Fruit fly (Drosophila melanogaster) whole organism, embryonic: ENCODE measurements around the gene Gyc88E.

Experiments
- Atf-2 ChIP-seq: fragments of 200-800 bp; sonication (Bioruptor generic); optimal IDR thresholded peaks from 2 replicates; lab custom pipeline; 2016; ENCODE audit warnings: missing biosample characterization, missing genetic modification characterization
- CG10431 ChIP-seq: fragments of 200-800 bp; sonication (Bioruptor generic); optimal IDR thresholded peaks from 3 replicates; lab custom pipeline; 2018; ENCODE audit warnings: missing biosample characterization, mild to moderate bottlenecking, missing genetic modification characterization
- CG11504 ChIP-seq: fragments of 200-800 bp; sonication (Bioruptor generic); optimal IDR thresholded peaks from 3 replicates; lab custom pipeline; 2019; ENCODE audit warnings: missing biosample characterization, mild to moderate bottlenecking, missing genetic modification characterization, moderate library complexity
- CG11723 ChIP-seq: fragments of 200-800 bp; sonication (Bioruptor generic); optimal IDR thresholded peaks from 2 replicates; lab custom pipeline; 2017; ENCODE audit warnings: missing biosample characterization, mild to moderate bottlenecking, missing genetic modification characterization
- CG12219 ChIP-seq: fragments of 200-800 bp; sonication (Bioruptor generic); optimal IDR thresholded peaks from 3 replicates; lab custom pipeline; 2018; ENCODE audit warnings: missing biosample characterization, mild to moderate bottlenecking, missing genetic modification characterization
- CG12391 ChIP-seq: fragments of 200-800 bp; sonication (Bioruptor generic); optimal IDR thresholded peaks from 3 replicates; lab custom pipeline; 2018; ENCODE audit warnings: missing biosample characterization, mild to moderate bottlenecking, missing genetic modification characterization, moderate library complexity
- CG12942 ChIP-seq: fragments of 200-800 bp; sonication (Bioruptor generic); optimal IDR thresholded peaks from 3 replicates; lab custom pipeline; 2016; ENCODE audit warnings: missing biosample characterization, missing genetic modification characterization
- CG1647 ChIP-seq: fragments of 200-800 bp; sonication (Bioruptor generic); optimal IDR thresholded peaks from 3 replicates; lab custom pipeline; 2016; ENCODE audit warnings: missing biosample characterization, missing genetic modification characterization
- CG18599 ChIP-seq: fragments of 200-800 bp; sonication (Bioruptor generic); optimal IDR thresholded peaks from 3 replicates; lab custom pipeline; 2017; ENCODE audit warnings: missing biosample characterization, missing genetic modification characterization, mild to moderate bottlenecking, moderate library complexity, missing genetic modification reagents
- CG18764 ChIP-seq: fragments of 200-800 bp; sonication (Bioruptor generic); optimal IDR thresholded peaks from 3 replicates; lab custom pipeline; 2016; ENCODE audit warnings: missing biosample characterization, missing genetic modification characterization
- CG2116 ChIP-seq: fragments of 200-800 bp; sonication (Bioruptor generic); optimal IDR thresholded peaks from 3 replicates; lab custom pipeline; 2018; ENCODE audit warnings: missing biosample characterization, mild to moderate bottlenecking, missing genetic modification characterization
- CG33557 ChIP-seq: fragments of 200-800 bp; sonication (Bioruptor generic); optimal IDR thresholded peaks from 2 replicates; lab custom pipeline; 2019; ENCODE audit warnings: missing biosample characterization, mild to moderate bottlenecking, missing genetic modification characterization, moderate library complexity
- CG43689 ChIP-seq: fragments of 200-800 bp; sonication (Bioruptor generic); IDR thresholded peaks from 2 replicates; pipeline ENCODE4 v1.3.6; 2022; ENCODE audit warnings: missing biosample characterization, missing genetic modification characterization
- CG4404 ChIP-seq: fragments of 200-800 bp; sonication (Bioruptor generic); IDR thresholded peaks from 2 replicates; pipeline ENCODE4 v1.3.6; 2022; ENCODE audit warnings: missing biosample characterization, missing genetic modification characterization
- CG4424 ChIP-seq: fragments of 200-800 bp; sonication (Bioruptor generic); optimal IDR thresholded peaks from 3 replicates; lab custom pipeline; 2016; ENCODE audit warnings: missing biosample characterization, missing genetic modification characterization
- CG8290 ChIP-seq, 3 experiments: fragments of 200-800 bp; sonication (Bioruptor generic); optimal IDR thresholded peaks; 2 replicates each; lab custom pipeline; 2016 to 2019; ENCODE audit warnings: missing biosample characterization in 3 of 3, missing genetic modification characterization in 3 of 3, mild to moderate bottlenecking in 2 of 3, moderate library complexity in 1 of 3
- CG9932 ChIP-seq: fragments of 200-800 bp; sonication (Bioruptor generic); IDR thresholded peaks from 2 replicates; pipeline ENCODE4 v1.3.6; 2022; ENCODE audit warnings: missing biosample characterization, missing genetic modification characterization
- Camta ChIP-seq: fragments of 200-800 bp; sonication (Bioruptor generic); optimal IDR thresholded peaks from 2 replicates; lab custom pipeline; 2016; ENCODE audit warnings: missing biosample characterization, missing genetic modification characterization
- CkIIα-i1 ChIP-seq: fragments of 200-800 bp; sonication (Bioruptor generic); IDR thresholded peaks from 2 replicates; pipeline ENCODE4 v1.3.6; 2022; ENCODE audit warnings: missing biosample characterization, missing genetic modification characterization
- Dip3 ChIP-seq: fragments of 200-800 bp; sonication (Bioruptor generic); optimal IDR thresholded peaks from 3 replicates; lab custom pipeline; 2016; ENCODE audit warnings: missing biosample characterization, missing genetic modification characterization
- Fer2 ChIP-seq: fragments of 200-800 bp; sonication (Bioruptor generic); optimal IDR thresholded peaks from 2 replicates; lab custom pipeline; 2018; ENCODE audit warnings: missing biosample characterization, mild to moderate bottlenecking, missing genetic modification characterization, moderate library complexity
- Gug ChIP-seq: fragments of 200-800 bp; sonication (Bioruptor generic); IDR thresholded peaks from 4 replicates; pipeline ENCODE4 v1.3.6; 2022; ENCODE audit warnings: missing biosample characterization, missing genetic modification characterization
- HLH3B ChIP-seq: fragments of 200-800 bp; sonication (Bioruptor generic); IDR thresholded peaks from 2 replicates; pipeline ENCODE4 v1.3.6; 2022; ENCODE audit warnings: missing biosample characterization, missing genetic modification characterization
- HLH4C ChIP-seq: fragments of 200-800 bp; sonication (Bioruptor generic); IDR thresholded peaks from 3 replicates; pipeline ENCODE4 v1.3.6; 2022; ENCODE audit warnings: missing biosample characterization, missing genetic modification characterization; ENCODE audit not compliant: partially characterized antibody
- Mad ChIP-seq: fragments of 200-800 bp; sonication (Bioruptor generic); optimal IDR thresholded peaks from 2 replicates; lab custom pipeline; 2016; ENCODE audit warnings: missing biosample characterization, missing genetic modification characterization
- Meics ChIP-seq: fragments of 200-800 bp; sonication (Bioruptor generic); optimal IDR thresholded peaks from 2 replicates; lab custom pipeline; 2017; ENCODE audit warnings: missing biosample characterization, mild to moderate bottlenecking, missing genetic modification characterization
- Mrtf ChIP-seq: fragments of 200-800 bp; sonication (Bioruptor generic); IDR thresholded peaks from 3 replicates; pipeline ENCODE4 v1.3.6; 2022; ENCODE audit warnings: missing biosample characterization, missing genetic modification characterization
- Nf-YB ChIP-seq: fragments of 200-800 bp; sonication (Bioruptor generic); optimal IDR thresholded peaks from 3 replicates; lab custom pipeline; 2019; ENCODE audit warnings: missing biosample characterization, mild to moderate bottlenecking, missing genetic modification characterization, moderate library complexity
- NfI ChIP-seq: fragments of 200-800 bp; sonication (Bioruptor generic); optimal IDR thresholded peaks from 3 replicates; lab custom pipeline; 2018; ENCODE audit warnings: missing biosample characterization, mild to moderate bottlenecking, missing genetic modification characterization, moderate library complexity
- Oli ChIP-seq: fragments of 200-800 bp; sonication (Bioruptor generic); optimal IDR thresholded peaks from 2 replicates; lab custom pipeline; 2018; ENCODE audit warnings: missing biosample characterization, mild to moderate bottlenecking, missing genetic modification characterization, moderate library complexity
- Opbp ChIP-seq: fragments of 200-800 bp; sonication (Bioruptor generic); IDR thresholded peaks from 3 replicates; pipeline ENCODE4 v1.3.6; 2022; ENCODE audit warnings: missing biosample characterization, missing genetic modification characterization; ENCODE audit not compliant: partially characterized antibody
- Pdp1 ChIP-seq, 2 experiments: fragments of 200-800 bp; sonication (Bioruptor generic); optimal IDR thresholded peaks; 3 replicates each; lab custom pipeline; 2016; ENCODE audit warnings: missing biosample characterization in 2 of 2, missing genetic modification characterization in 2 of 2, mild to moderate bottlenecking in 1 of 2, moderate library complexity in 1 of 2
- Xbp1 ChIP-seq: fragments of 200-800 bp; sonication (Bioruptor generic); optimal IDR thresholded peaks from 3 replicates; lab custom pipeline; 2016; ENCODE audit warnings: missing biosample characterization, mild to moderate bottlenecking, missing genetic modification characterization
- az2 ChIP-seq: fragments of 200-800 bp; sonication (Bioruptor generic); optimal IDR thresholded peaks from 3 replicates; lab custom pipeline; 2016; ENCODE audit warnings: missing biosample characterization, missing genetic modification characterization
- bsh ChIP-seq, 2 experiments: fragments of 200-800 bp; sonication (Bioruptor generic); optimal IDR thresholded peaks; 2 replicates each; lab custom pipeline; 2017 to 2018; ENCODE audit warnings: mild to moderate bottlenecking in 2 of 2, missing biosample characterization in 2 of 2, missing genetic modification characterization in 2 of 2, moderate library complexity in 1 of 2
- ci ChIP-seq: fragments of 200-800 bp; sonication (Bioruptor generic); IDR thresholded peaks from 3 replicates; pipeline ENCODE4 v1.3.6; 2022; ENCODE audit warnings: missing biosample characterization, missing genetic modification characterization
- disco-r ChIP-seq: fragments of 200-800 bp; sonication (Bioruptor generic); optimal IDR thresholded peaks from 2 replicates; lab custom pipeline; 2016; ENCODE audit warnings: missing biosample characterization, missing genetic modification characterization
- gro ChIP-seq: fragments of 200-800 bp; sonication (Bioruptor generic); optimal IDR thresholded peaks from 2 replicates; lab custom pipeline; 2016; ENCODE audit warnings: missing biosample characterization, missing genetic modification characterization
- gsb-n ChIP-seq: fragments of 200-800 bp; sonication (Bioruptor generic); optimal IDR thresholded peaks from 3 replicates; lab custom pipeline; 2018; ENCODE audit warnings: missing biosample characterization, mild to moderate bottlenecking, missing genetic modification characterization
- inv ChIP-seq: fragments of 200-800 bp; sonication (Bioruptor generic); IDR thresholded peaks from 2 replicates; pipeline ENCODE4 v1.3.6; 2022; ENCODE audit warnings: missing biosample characterization, missing genetic modification characterization; ENCODE audit not compliant: partially characterized antibody
- lab ChIP-seq: fragments of 200-800 bp; sonication (Bioruptor generic); optimal IDR thresholded peaks from 3 replicates; lab custom pipeline; 2017; ENCODE audit warnings: missing biosample characterization, missing genetic modification characterization, mild to moderate bottlenecking, moderate library complexity, missing genetic modification reagents
- psq ChIP-seq: fragments of 200-800 bp; sonication (Bioruptor generic); optimal IDR thresholded peaks from 2 replicates; lab custom pipeline; 2017; ENCODE audit warnings: missing biosample characterization, missing genetic modification characterization
- repo ChIP-seq: fragments of 200-800 bp; sonication (Bioruptor generic); optimal IDR thresholded peaks from 2 replicates; lab custom pipeline; 2016; ENCODE audit warnings: missing biosample characterization, missing genetic modification characterization
- sc ChIP-seq, 3 experiments: fragments of >200 bp in 2 of 3; fragments of 200-800 bp in 1 of 3; sonication (Bioruptor generic) in 1 of 3; optimal IDR thresholded peaks; 2 replicates in 2 of 3; 3 replicates in 1 of 3; lab custom pipeline; 2017; ENCODE audit warnings: mild to moderate bottlenecking in 1 of 3, missing biosample characterization in 1 of 3, missing genetic modification characterization in 1 of 3, missing genetic modification reagents in 1 of 3
- scrt ChIP-seq: fragments of 200-800 bp; sonication (Bioruptor generic); optimal IDR thresholded peaks from 2 replicates; lab custom pipeline; 2018; ENCODE audit warnings: missing biosample characterization, mild to moderate bottlenecking, missing genetic modification characterization, moderate library complexity
- stwl ChIP-seq: fragments of 200-800 bp; sonication (Bioruptor generic); optimal IDR thresholded peaks from 3 replicates; lab custom pipeline; 2018; ENCODE audit warnings: missing biosample characterization, mild to moderate bottlenecking, missing genetic modification characterization, moderate library complexity
- twi ChIP-seq: fragments of 200-800 bp; optimal IDR thresholded peaks from 2 replicates; lab custom pipeline; 2019; ENCODE audit warnings: missing biosample characterization, mild to moderate bottlenecking, missing genetic modification characterization, moderate library complexity
- unpg ChIP-seq: fragments of 200-800 bp; sonication (Bioruptor generic); optimal IDR thresholded peaks from 3 replicates; lab custom pipeline; 2018; ENCODE audit warnings: missing biosample characterization, mild to moderate bottlenecking, missing genetic modification characterization, moderate library complexity
- wdn ChIP-seq: fragments of 200-800 bp; sonication (Bioruptor generic); IDR thresholded peaks from 2 replicates; pipeline ENCODE4 v1.3.6; 2022; ENCODE audit warnings: missing biosample characterization, missing genetic modification characterization

Gyc88E gene

dm6 chr3R:15119730-15120129, 30.4 kb upstream of the Gyc88E start (continued):
- TF ChIP-seq Pdp1 (GFP tag; optimal IDR thresholded peaks at IDR 0.05; lab: Kevin White, UChicago) = peak in 1 of 2 experiments; percentile 25
- TF ChIP-seq Xbp1 (GFP tag; lab: Kevin White, UChicago) = peak; percentile 40
- TF ChIP-seq CG9932 = 0 out of 2 replicates have a peak, but pooled peaks have one; percentile 44
- peak; percentile 49 for TF ChIP-seq Meics (GFP tag; lab: Kevin White, UChicago)
- no peak for TF ChIP-seq twi (tag; lab: Kevin White, UChicago)
- no peak for TF ChIP-seq CkIIα-i1
- TF ChIP-seq CG11504 (tag; lab: Kevin White, UChicago) = peak; percentile 53
- peak; percentile 29 for TF ChIP-seq CG12391
- TF ChIP-seq scrt (GFP tag; lab: Kevin White, UChicago) = peak; percentile 8
- TF ChIP-seq lab = peak; percentile 66
- TF ChIP-seq CG18599 (GFP tag; lab: Kevin White, UChicago) = peak; percentile 81
- TF ChIP-seq Atf-2 = no peak
- TF ChIP-seq Gug (GFP tag; lab: Robert Waterston, UW) = 0 out of 4 replicates have a peak, but pooled peaks have one; percentile 28
- no peak for TF ChIP-seq ci
- TF ChIP-seq gsb-n (tag; lab: Kevin White, UChicago) = no peak
- TF ChIP-seq CG43689 (GFP tag; lab: Robert Waterston, UW) = no peak
- TF ChIP-seq Opbp (GFP tag; lab: Robert Waterston, UW) = no peak
- TF ChIP-seq HLH4C (GFP tag; lab: Robert Waterston, UW) = no peak
- peak; percentile 22 for TF ChIP-seq Oli (tag; lab: Kevin White, UChicago)
- peak; percentile 7 for TF ChIP-seq az2
- no peak for TF ChIP-seq inv (GFP tag; lab: Robert Waterston, UW)
- no peak for TF ChIP-seq stwl (tag; lab: Kevin White, UChicago)
- TF ChIP-seq CG4424 = no peak
- TF ChIP-seq Dip3 (GFP tag; lab: Kevin White, UChicago) = no peak
- TF ChIP-seq CG10431 (GFP tag; lab: Kevin White, UChicago) = no peak
- TF ChIP-seq disco-r (GFP tag; lab: Kevin White, UChicago) = no peak
- no peak for TF ChIP-seq CG18764 (GFP tag; lab: Kevin White, UChicago)
- peak; percentile 25 for TF ChIP-seq gro (GFP tag; lab: Kevin White, UChicago)
- TF ChIP-seq Mad (GFP tag; lab: Kevin White, UChicago) = peak; percentile 2
- TF ChIP-seq unpg (GFP tag; lab: Kevin White, UChicago) = peak; percentile 29
- no peak for TF ChIP-seq Fer2
- no peak for TF ChIP-seq CG4404 (GFP tag; lab: Robert Waterston, UW)
- TF ChIP-seq CG12219 = peak; percentile 1
- TF ChIP-seq CG2116 = no peak
- no peak for TF ChIP-seq Nf-YB (GFP tag; lab: Kevin White, UChicago)
- no peak for TF ChIP-seq Camta
- TF ChIP-seq CG12942 = no peak
- TF ChIP-seq HLH3B (GFP tag; lab: Robert Waterston, UW) = peak; percentile 43; the same call in 1 of the 2 replicates
- TF ChIP-seq CG1647 (GFP tag; lab: Kevin White, UChicago) = no peak
- TF ChIP-seq bsh (GFP tag; optimal IDR thresholded peaks at IDR 0.05; lab: Kevin White, UChicago) = peak in 1 of 2 experiments; percentile 28
- no peak for TF ChIP-seq Mrtf
- no peak for TF ChIP-seq CG11723 (GFP tag; lab: Kevin White, UChicago)
- TF ChIP-seq CG8290 (GFP tag; optimal IDR thresholded peaks at IDR 0.05; lab: Kevin White, UChicago) = no peak
- peak in 1 of 2 experiments; percentile 31 for TF ChIP-seq CG8290 (tag; optimal IDR thresholded peaks at IDR 0.05; lab: Kevin White, UChicago)
- TF ChIP-seq psq = no peak
- peak; percentile 4 for TF ChIP-seq NfI (GFP tag; lab: Kevin White, UChicago)
- TF ChIP-seq sc (optimal IDR thresholded peaks at IDR 0.05; lab: Kevin White, UChicago) = no peak
- TF ChIP-seq sc (GFP tag; optimal IDR thresholded peaks at IDR 0.05; lab: Kevin White, UChicago) = no peak
- TF ChIP-seq repo = no peak
- peak; percentile 41; the same call in 1 of the 2 replicates for TF ChIP-seq wdn (GFP tag; lab: Robert Waterston, UW)
- TF ChIP-seq CG33557 (GFP tag; lab: Kevin White, UChicago) = no peak
